Worm (Caenorhabditis elegans) whole organism, L2 larva: ENCODE results near the gene T20G5.9.

Experiments
- C34F6.9 ChIP-seq: fragments of 150-350 bp; optimal IDR thresholded peaks from 2 replicates; lab custom pipeline; 2014; ENCODE audit warnings: missing biosample characterization, missing genetic modification characterization
- blmp-1 ChIP-seq: sonication (generic microtip); optimal IDR thresholded peaks from 2 replicates; lab custom pipeline; 2017; ENCODE audit warnings: missing genetic modification characterization, mild to moderate bottlenecking, missing compliant biosample characterization, antibody characterized with exemption, moderate library complexity; ENCODE audit not compliant: insufficient read depth
- lin-11 ChIP-seq: fragments of 150-350 bp; sonication (generic microtip); optimal IDR thresholded peaks from 2 replicates; lab custom pipeline; 2014; ENCODE audit warnings: missing biosample characterization, missing genetic modification characterization, inconsistent platforms, mixed read lengths
- lin-39 ChIP-seq: fragments of 150-350 bp; optimal IDR thresholded peaks from 2 replicates; lab custom pipeline; 2014; ENCODE audit warnings: missing biosample characterization, missing genetic modification reagents, missing genetic modification characterization
- lsy-2 ChIP-seq, 2 experiments: fragments of 150-350 bp in 1 of 2; sonication (generic microtip) in 1 of 2; optimal IDR thresholded peaks; 2 replicates each; lab custom pipeline; 2014 to 2017; ENCODE audit warnings: missing biosample characterization in 2 of 2, missing genetic modification characterization in 2 of 2
- skn-1 ChIP-seq: sonication (generic microtip); optimal IDR thresholded peaks from 2 replicates; lab custom pipeline; 2017; ENCODE audit warnings: missing biosample characterization, missing genetic modification characterization
- zag-1 ChIP-seq: fragments of 150-350 bp; optimal IDR thresholded peaks from 2 replicates; lab custom pipeline; 2014; ENCODE audit warnings: missing biosample characterization, missing genetic modification characterization

ce11 chrIII:10218587-10218986 lies 8.9 kb downstream of the T20G5.9 start, which contains the start of the genes rde-4 and cox-14:
- TF ChIP-seq C34F6.9 (peak; percentile 91), lin-11 (peak; percentile 61), blmp-1 (tag; lab: Kevin White, UChicago) (peak; percentile 19), zag-1 (no peak), lin-39 (tag; lab: Kevin White, UChicago) (no peak), skn-1 (tag; lab: Kevin White, UChicago) (peak; percentile 2), lsy-2 (tag; optimal IDR thresholded peaks at IDR 0.05; lab: Kevin White, UChicago) (peak; percentile 97 to 99)
